Fruit fly (Drosophila melanogaster): ENCODE data around the gene RpS10a.
A peak's percentile ranks its signal among the peaks of the same experiment; 100 is the strongest.

The RpS10a gene

DNA sequence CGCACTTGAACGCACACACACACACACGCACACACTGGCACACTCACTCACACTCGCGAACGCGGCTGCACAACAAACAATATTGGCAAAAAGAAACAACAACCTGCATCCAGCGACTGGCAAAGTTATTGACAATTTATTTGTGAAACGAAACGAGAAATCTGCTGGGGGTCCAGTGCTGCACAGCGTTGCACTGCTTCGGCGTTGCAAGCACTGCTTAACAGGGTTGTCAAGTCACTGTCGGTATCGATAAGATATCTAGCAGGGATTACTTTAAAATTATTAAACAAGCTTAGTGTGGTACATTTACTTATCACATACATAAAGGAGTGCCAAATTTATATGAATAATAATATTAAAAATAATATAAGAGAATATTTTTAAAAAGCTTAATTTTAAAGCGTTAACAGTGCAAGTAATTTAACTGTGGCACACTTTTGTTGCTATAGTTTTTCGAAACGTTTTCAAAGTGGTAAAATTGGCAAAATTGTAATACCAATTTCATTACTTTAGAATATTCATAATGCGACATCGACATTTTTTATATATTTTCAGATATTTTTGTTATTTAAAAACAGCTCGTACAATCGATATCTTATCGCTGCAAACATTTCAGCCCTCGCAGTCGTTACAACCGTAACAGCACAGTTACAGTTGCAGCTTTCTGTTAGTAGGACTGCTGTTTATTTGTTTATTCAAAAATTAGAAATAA lies 45.2 kb upstream of the RpS10a start, which contains the start of the genes dsd and Tusp (continued):
- TF ChIP-seq dpn (GFP tag; optimal IDR thresholded peaks at IDR 0.05) (peak; percentile 74 to 85), dm (GFP tag; optimal IDR thresholded peaks at IDR 0.05) (peak; percentile 52), CG10462 (GFP tag; optimal IDR thresholded peaks at IDR 0.05) (peak; percentile 77), Camta (GFP tag; optimal IDR thresholded peaks at IDR 0.05) (peak; percentile 7), CG12769 (tag; optimal IDR thresholded peaks at IDR 0.05) (peak; percentile 57), D19A (tag; optimal IDR thresholded peaks at IDR 0.05) (peak; percentile 47), CG13424 (tag; optimal IDR thresholded peaks at IDR 0.05) (peak; percentile 76), cwo (GFP tag; optimal IDR thresholded peaks at IDR 0.05) (peak; percentile 51), Antp (GFP tag; optimal IDR thresholded peaks at IDR 0.05) (peak; percentile 86), Sox100B (GFP tag; optimal IDR thresholded peaks at IDR 0.05) (peak; percentile 70), ab (GFP tag; optimal IDR thresholded peaks at IDR 0.05) (peak; percentile 68), Sin3A (optimal IDR thresholded peaks at IDR 0.05) (no peak), unc-4 (GFP tag; IDR thresholded peaks at IDR 0.05; ENCODE audit: partially characterized antibody) (peak; percentile 56), Dad (GFP tag; optimal IDR thresholded peaks at IDR 0.05) (peak; percentile 73), stc (GFP tag; IDR thresholded peaks at IDR 0.05) (peak; percentile 56; the same call in 1 of the 2 replicates), wor (GFP tag; IDR thresholded peaks at IDR 0.05) (no peak), ems (GFP tag; optimal IDR thresholded peaks at IDR 0.05) (peak; percentile 64), Rx (GFP tag; IDR thresholded peaks at IDR 0.05) (peak; percentile 68), bsh (GFP tag; optimal IDR thresholded peaks at IDR 0.05) (peak; percentile 14 to 57), CG31365 (tag; optimal IDR thresholded peaks at IDR 0.05) (peak; percentile 55), NFAT (GFP tag; IDR thresholded peaks at IDR 0.05) (peak; percentile 86), Meics (GFP tag; optimal IDR thresholded peaks at IDR 0.05) (peak; percentile 66), lov (optimal IDR thresholded peaks at IDR 0.05) (no peak), lov (GFP tag; IDR thresholded peaks at IDR 0.05) (peak; percentile 33; the same call in 1 of the 3 replicates), maf-S (GFP tag; optimal IDR thresholded peaks at IDR 0.05) (peak; percentile 69), chm (GFP tag; IDR thresholded peaks at IDR 0.05) (peak; percentile 72), CG3065 (GFP tag; optimal IDR thresholded peaks at IDR 0.05) (peak; percentile 24), Dref (GFP tag; IDR thresholded peaks at IDR 0.05) (peak; percentile 65), Ptx1 (GFP tag; IDR thresholded peaks at IDR 0.05) (peak; percentile 84), CG6689 (GFP tag; IDR thresholded peaks at IDR 0.05) (peak; percentile 67), Hsf (GFP tag; optimal IDR thresholded peaks at IDR 0.05) (peak; percentile 73), ewg (GFP tag; optimal IDR thresholded peaks at IDR 0.05) (peak; percentile 66), TFAM (GFP tag; optimal IDR thresholded peaks at IDR 0.05) (no peak), fru (optimal IDR thresholded peaks at IDR 0.05) (no peak), Ravus (GFP tag; IDR thresholded peaks at IDR 0.05) (no peak), CG18262 (tag; optimal IDR thresholded peaks at IDR 0.05) (peak; percentile 72), otp (GFP tag; IDR thresholded peaks at IDR 0.05) (peak; percentile 58; the same call in 1 of the 3 replicates), CG11085 (GFP tag; IDR thresholded peaks at IDR 0.05) (peak; percentile 72), trem (tag; optimal IDR thresholded peaks at IDR 0.05) (peak; percentile 37), CG2875 (GFP tag; optimal IDR thresholded peaks at IDR 0.05) (peak; percentile 26), CG16863 (GFP tag; optimal IDR thresholded peaks at IDR 0.05) (peak; percentile 62), vnd (GFP tag; IDR thresholded peaks at IDR 0.05; ENCODE audit: partially characterized antibody) (peak; percentile 68; the same call in 2 of the 3 replicates), caup (GFP tag; optimal IDR thresholded peaks at IDR 0.05; ENCODE audit: severe bottlenecking) (peak; percentile 82), CG32767 (GFP tag; IDR thresholded peaks at IDR 0.05) (peak; percentile 51; the same call in 1 of the 2 replicates), hbn (GFP tag; IDR thresholded peaks at IDR 0.05; ENCODE audit: partially characterized antibody) (peak; percentile 56), CG11723 (GFP tag; optimal IDR thresholded peaks at IDR 0.05) (peak; percentile 59), gcm (GFP tag; optimal IDR thresholded peaks at IDR 0.05) (peak; percentile 45), CG11247 (GFP tag; IDR thresholded peaks at IDR 0.05) (peak; percentile 86), Side (GFP tag; optimal IDR thresholded peaks at IDR 0.05) (peak; percentile 33), danr (GFP tag; IDR thresholded peaks at IDR 0.05) (0 out of 2 replicates have a peak, but pooled peaks have one; percentile 44)
